Fruit fly (Drosophila melanogaster) whole organism, embryonic: Measurements from ENCODE around the gene CG16772.

ENCODE experiments used
- Atf3 ChIP-seq: fragments of 200-800 bp; sonication (Bioruptor generic); optimal IDR thresholded peaks from 3 replicates; lab custom pipeline; 2016; ENCODE audit warnings: missing biosample characterization, missing genetic modification characterization
- CG11093 ChIP-seq: fragments of 200-800 bp; sonication (Bioruptor generic); IDR thresholded peaks from 3 replicates; pipeline ENCODE4 v1.3.6; 2022; ENCODE audit warnings: missing biosample characterization, missing genetic modification characterization
- CG12104 ChIP-seq: fragments of 200-800 bp; sonication (Bioruptor generic); optimal IDR thresholded peaks from 3 replicates; lab custom pipeline; 2016; ENCODE audit warnings: missing biosample characterization, missing genetic modification characterization
- CG14667 ChIP-seq: fragments of 200-800 bp; sonication (Bioruptor generic); IDR thresholded peaks from 2 replicates; pipeline ENCODE4 v1.3.6; 2022; ENCODE audit warnings: missing biosample characterization, missing genetic modification characterization
- CG16813 ChIP-seq: fragments of 200-800 bp; sonication (Bioruptor generic); IDR thresholded peaks from 3 replicates; pipeline ENCODE4 v1.3.6; 2022; ENCODE audit warnings: missing biosample characterization, missing genetic modification characterization; ENCODE audit not compliant: partially characterized antibody
- CG2129 ChIP-seq: fragments of 200-800 bp; sonication (Bioruptor generic); IDR thresholded peaks from 2 replicates; pipeline ENCODE4 v1.3.6; 2022; ENCODE audit warnings: missing biosample characterization, missing genetic modification characterization; ENCODE audit not compliant: partially characterized antibody
- CG34224 ChIP-seq: fragments of 200-800 bp; sonication (Bioruptor generic); IDR thresholded peaks from 3 replicates; pipeline ENCODE4 v1.3.6; 2022; ENCODE audit warnings: missing biosample characterization, missing genetic modification characterization; ENCODE audit not compliant: partially characterized antibody
- CG3726 ChIP-seq: fragments of 200-800 bp; sonication (Bioruptor generic); IDR thresholded peaks from 3 replicates; pipeline ENCODE4, ENCODE4 v1.3.6; 2022; ENCODE audit warnings: missing biosample characterization, missing genetic modification characterization
- CG5180 ChIP-seq: fragments of 200-800 bp; sonication (Bioruptor generic); optimal IDR thresholded peaks from 3 replicates; lab custom pipeline; 2017; ENCODE audit warnings: missing biosample characterization, missing genetic modification characterization, mild to moderate bottlenecking, moderate library complexity, missing genetic modification reagents
- CG6765 ChIP-seq: fragments of 200-800 bp; sonication (Bioruptor generic); optimal IDR thresholded peaks from 3 replicates; lab custom pipeline; 2017; ENCODE audit warnings: missing biosample characterization, mild to moderate bottlenecking, missing genetic modification characterization
- CG8281 ChIP-seq: fragments of 200-800 bp; sonication (Bioruptor generic); optimal IDR thresholded peaks from 2 replicates; lab custom pipeline; 2018; ENCODE audit warnings: missing biosample characterization, mild to moderate bottlenecking, missing genetic modification characterization, moderate library complexity
- CG8924 ChIP-seq: fragments of 200-800 bp; optimal IDR thresholded peaks from 3 replicates; lab custom pipeline; 2019; ENCODE audit warnings: missing biosample characterization, mild to moderate bottlenecking, missing genetic modification characterization, moderate library complexity
- CG9817 ChIP-seq: fragments of 200-800 bp; sonication (Bioruptor generic); optimal IDR thresholded peaks from 2 replicates; lab custom pipeline; 2018; ENCODE audit warnings: missing biosample characterization, mild to moderate bottlenecking, missing genetic modification characterization, moderate library complexity
- CG9876 ChIP-seq: fragments of 200-800 bp; sonication (Bioruptor generic); optimal IDR thresholded peaks from 2 replicates; lab custom pipeline; 2016; ENCODE audit warnings: missing biosample characterization, missing genetic modification characterization
- CHES-1-like ChIP-seq: fragments of 200-800 bp; sonication (Bioruptor generic); optimal IDR thresholded peaks from 2 replicates; lab custom pipeline; 2016; ENCODE audit warnings: missing biosample characterization, missing genetic modification characterization
- D19A ChIP-seq: fragments of 200-800 bp; optimal IDR thresholded peaks from 3 replicates; lab custom pipeline; 2019; ENCODE audit warnings: missing biosample characterization, mild to moderate bottlenecking, missing genetic modification characterization, moderate library complexity
- Ets65A ChIP-seq: fragments of 200-800 bp; sonication (Bioruptor generic); peaks from one replicate; lab custom pipeline; 2016; ENCODE audit warnings: missing biosample characterization, missing genetic modification characterization
- HmgZ ChIP-seq: fragments of 200-800 bp; sonication (Bioruptor generic); optimal IDR thresholded peaks from 2 replicates; lab custom pipeline; 2018; ENCODE audit warnings: missing biosample characterization, mild to moderate bottlenecking, missing genetic modification characterization
- NC2α ChIP-seq: fragments of 200-800 bp; sonication (Bioruptor generic); optimal IDR thresholded peaks from 2 replicates; lab custom pipeline; 2016; ENCODE audit warnings: missing biosample characterization, missing genetic modification characterization
- PHDP ChIP-seq: fragments of 200-800 bp; sonication (Bioruptor generic); optimal IDR thresholded peaks from 3 replicates; lab custom pipeline; 2018; ENCODE audit warnings: missing biosample characterization, mild to moderate bottlenecking, missing genetic modification characterization, moderate library complexity
- Sry-β ChIP-seq: fragments of 200-800 bp; sonication (Bioruptor generic); optimal IDR thresholded peaks from 2 replicates; lab custom pipeline; 2018; ENCODE audit warnings: missing biosample characterization, mild to moderate bottlenecking, missing genetic modification characterization, moderate library complexity
- TFAM ChIP-seq: fragments of 200-800 bp; sonication (Bioruptor generic); optimal IDR thresholded peaks from 2 replicates; lab custom pipeline; 2017; ENCODE audit warnings: missing biosample characterization, missing genetic modification characterization, inconsistent platforms
- Taf1 ChIP-seq: fragments of 200-800 bp; sonication (Bioruptor generic); IDR thresholded peaks from 2 replicates; pipeline ENCODE4 v1.3.6; 2022; ENCODE audit warnings: missing biosample characterization, missing genetic modification characterization
- Trl ChIP-seq, 3 experiments: fragments of >200 bp in 2 of 3; fragments of 200-800 bp in 1 of 3; sonication (Bioruptor generic) in 1 of 3; optimal IDR thresholded peaks; 2 replicates in 1 of 3; 3 replicates in 2 of 3; lab custom pipeline; 2016 to 2017; ENCODE audit warnings: missing biosample characterization in 1 of 3, missing genetic modification characterization in 1 of 3
- ac ChIP-seq: fragments of 200-800 bp; sonication (Bioruptor generic); optimal IDR thresholded peaks from 3 replicates; lab custom pipeline; 2017; ENCODE audit warnings: missing biosample characterization, mild to moderate bottlenecking, missing genetic modification characterization
- ap ChIP-seq: fragments of 200-800 bp; sonication (Bioruptor generic); IDR thresholded peaks from 2 replicates; pipeline ENCODE4 v1.3.6; 2022; ENCODE audit warnings: missing biosample characterization, missing genetic modification characterization
- bigmax ChIP-seq: fragments of 200-800 bp; sonication (Bioruptor generic); optimal IDR thresholded peaks from 2 replicates; lab custom pipeline; 2018; ENCODE audit warnings: missing biosample characterization, mild to moderate bottlenecking, missing genetic modification characterization
- cas ChIP-seq: fragments of 200-800 bp; sonication (Bioruptor generic); IDR thresholded peaks from 2 replicates; pipeline ENCODE4 v1.3.6; 2022; ENCODE audit warnings: missing biosample characterization, missing genetic modification characterization
- chif ChIP-seq, 2 experiments: fragments of 200-800 bp; sonication (Bioruptor generic); optimal IDR thresholded peaks; 3 replicates each; lab custom pipeline; 2016; ENCODE audit warnings: missing biosample characterization in 2 of 2, missing genetic modification characterization in 2 of 2
- chm ChIP-seq: fragments of 200-800 bp; sonication (Bioruptor generic); IDR thresholded peaks from 2 replicates; pipeline ENCODE4 v1.3.6; 2022; ENCODE audit warnings: missing biosample characterization, missing genetic modification characterization
- crol ChIP-seq: fragments of 200-800 bp; sonication (Bioruptor generic); IDR thresholded peaks from 2 replicates; pipeline ENCODE4 v1.3.6; 2022; ENCODE audit warnings: missing biosample characterization, missing genetic modification characterization
- fd96Cb ChIP-seq: fragments of 200-800 bp; sonication (Bioruptor generic); optimal IDR thresholded peaks from 2 replicates; lab custom pipeline; 2018; ENCODE audit warnings: missing biosample characterization, mild to moderate bottlenecking, missing genetic modification characterization, moderate library complexity
- gce ChIP-seq: fragments of 200-800 bp; sonication (Bioruptor generic); IDR thresholded peaks from 3 replicates; pipeline ENCODE4 v1.3.6; 2022; ENCODE audit warnings: missing biosample characterization, missing genetic modification characterization
- gsb ChIP-seq: fragments of 200-800 bp; sonication (Bioruptor generic); IDR thresholded peaks from 2 replicates; pipeline ENCODE4 v1.3.6; 2022; ENCODE audit warnings: missing biosample characterization, missing genetic modification characterization
- hkb ChIP-seq, 2 experiments: fragments of 200-800 bp in 1 of 2; fragments of >200 bp in 1 of 2; sonication (Bioruptor generic) in 1 of 2; IDR thresholded peaks in 1 of 2; optimal IDR thresholded peaks in 1 of 2; 2 replicates each; pipeline versions ENCODE4 v1.3.6 to Lab custom; 2017 to 2022; ENCODE audit warnings: missing biosample characterization in 1 of 2, missing genetic modification characterization in 1 of 2
- jigr1 ChIP-seq: fragments of 200-800 bp; sonication (Bioruptor generic); IDR thresholded peaks from 3 replicates; pipeline ENCODE4 v1.3.6; 2022; ENCODE audit warnings: missing biosample characterization, missing genetic modification characterization
- lab ChIP-seq: fragments of 200-800 bp; sonication (Bioruptor generic); optimal IDR thresholded peaks from 3 replicates; lab custom pipeline; 2017; ENCODE audit warnings: missing biosample characterization, missing genetic modification characterization, mild to moderate bottlenecking, moderate library complexity, missing genetic modification reagents
- mirr ChIP-seq: fragments of 200-800 bp; sonication (Bioruptor generic); optimal IDR thresholded peaks from 3 replicates; lab custom pipeline; 2018; ENCODE audit warnings: missing biosample characterization, mild to moderate bottlenecking, missing genetic modification characterization
- nerfin-1 ChIP-seq: fragments of 200-800 bp; sonication (Bioruptor generic); optimal IDR thresholded peaks from 3 replicates; lab custom pipeline; 2019; ENCODE audit warnings: missing biosample characterization, mild to moderate bottlenecking, missing genetic modification characterization, moderate library complexity
- onecut ChIP-seq: fragments of 200-800 bp; sonication (Bioruptor generic); IDR thresholded peaks from 2 replicates; pipeline ENCODE4 v1.3.6; 2022; ENCODE audit warnings: missing biosample characterization, missing genetic modification characterization
- slou ChIP-seq: fragments of 200-800 bp; sonication (Bioruptor generic); optimal IDR thresholded peaks from 3 replicates; lab custom pipeline; 2016; ENCODE audit warnings: missing biosample characterization, missing genetic modification characterization
- sqz ChIP-seq: fragments of 200-800 bp; sonication (Bioruptor generic); optimal IDR thresholded peaks from 3 replicates; lab custom pipeline; 2018; ENCODE audit warnings: missing biosample characterization, mild to moderate bottlenecking, missing genetic modification characterization
- ssp ChIP-seq: fragments of 200-800 bp; sonication (Bioruptor generic); IDR thresholded peaks from 2 replicates; pipeline ENCODE4 v1.3.6; 2022; ENCODE audit warnings: missing biosample characterization, missing genetic modification characterization
- stwl ChIP-seq: fragments of 200-800 bp; sonication (Bioruptor generic); optimal IDR thresholded peaks from 3 replicates; lab custom pipeline; 2018; ENCODE audit warnings: missing biosample characterization, mild to moderate bottlenecking, missing genetic modification characterization, moderate library complexity
- tgo ChIP-seq: fragments of 200-800 bp; sonication (Bioruptor generic); IDR thresholded peaks from 3 replicates; pipeline ENCODE4 v1.3.6; 2022; ENCODE audit warnings: missing biosample characterization, missing genetic modification characterization
- tin ChIP-seq: fragments of 200-800 bp; sonication (Bioruptor generic); optimal IDR thresholded peaks from 3 replicates; lab custom pipeline; 2016; ENCODE audit warnings: missing biosample characterization, missing genetic modification characterization
- trem ChIP-seq: fragments of 200-800 bp; optimal IDR thresholded peaks from 3 replicates; lab custom pipeline; 2019; ENCODE audit warnings: missing biosample characterization, mild to moderate bottlenecking, missing genetic modification characterization, moderate library complexity
- ttk ChIP-seq: fragments of 200-800 bp; sonication (Bioruptor generic); IDR thresholded peaks from 2 replicates; pipeline ENCODE4 v2.1.2; 2022; ENCODE audit warnings: missing biosample characterization, missing genetic modification characterization
- zf30C ChIP-seq: fragments of 200-800 bp; sonication (Bioruptor generic); optimal IDR thresholded peaks from 3 replicates; lab custom pipeline; 2018; ENCODE audit warnings: missing biosample characterization, mild to moderate bottlenecking, missing genetic modification characterization

CG16772 gene

dm6 chr2L:19935085-19935846 lies 27.2 kb upstream of the CG16772 start (continued):
- TF ChIP-seq D19A (tag; lab: Kevin White, UChicago): no peak
- TF ChIP-seq stwl (tag; lab: Kevin White, UChicago): no peak
- TF ChIP-seq CG3726 (GFP tag; lab: Robert Waterston, UW): no peak
- no peak for TF ChIP-seq zf30C (GFP tag; lab: Kevin White, UChicago)
- peak; percentile 34 for TF ChIP-seq CG8924 (tag; lab: Kevin White, UChicago)
- TF ChIP-seq Atf3 (GFP tag; lab: Kevin White, UChicago): no peak
- no peak for TF ChIP-seq chif (GFP tag; optimal IDR thresholded peaks at IDR 0.05; lab: Kevin White, UChicago)
- no peak for TF ChIP-seq TFAM (GFP tag; lab: Kevin White, UChicago)
- peak; percentile 23 for TF ChIP-seq PHDP (tag; lab: Kevin White, UChicago)
- no peak for TF ChIP-seq NC2α (GFP tag; lab: Kevin White, UChicago)
- TF ChIP-seq crol: no peak
- TF ChIP-seq Sry-β (GFP tag; lab: Kevin White, UChicago): no peak
- peak; percentile 9 for TF ChIP-seq CHES-1-like (GFP tag; lab: Kevin White, UChicago)
- TF ChIP-seq trem (tag; lab: Kevin White, UChicago): peak; percentile 14
- TF ChIP-seq ssp (GFP tag; lab: Robert Waterston, UW): no peak
- TF ChIP-seq ap (GFP tag; lab: Robert Waterston, UW): no peak
- TF ChIP-seq CG12104 (GFP tag; lab: Kevin White, UChicago): no peak
- TF ChIP-seq CG9817 (tag; lab: Kevin White, UChicago): no peak
- no peak for TF ChIP-seq CG2129 (GFP tag; lab: Robert Waterston, UW)
- TF ChIP-seq HmgZ (tag; lab: Kevin White, UChicago): peak; percentile 70
- TF ChIP-seq CG5180 (GFP tag; lab: Kevin White, UChicago): peak; percentile 80
- no peak for TF ChIP-seq sqz (GFP tag; lab: Kevin White, UChicago)
- no peak for TF ChIP-seq ttk (GFP tag; lab: Robert Waterston, UW)
- TF ChIP-seq tgo (GFP tag; lab: Robert Waterston, UW): no peak
- TF ChIP-seq CG6765: no peak
- TF ChIP-seq nerfin-1 (tag; lab: Kevin White, UChicago): no peak
- peak in 1 of 2 experiments; percentile 24 for TF ChIP-seq Trl (optimal IDR thresholded peaks at IDR 0.05; lab: Kevin White, UChicago)
- peak; percentile 9 for TF ChIP-seq Trl (GFP tag; optimal IDR thresholded peaks at IDR 0.05; lab: Kevin White, UChicago)
- TF ChIP-seq Taf1 (GFP tag; lab: Robert Waterston, UW): no peak
- peak; percentile 28 for TF ChIP-seq ac (GFP tag; lab: Kevin White, UChicago)
- TF ChIP-seq chm (GFP tag; lab: Robert Waterston, UW): peak; percentile 79
- no peak for TF ChIP-seq slou
- TF ChIP-seq CG9876: no peak
- TF ChIP-seq cas (GFP tag; lab: Robert Waterston, UW): 0 out of 2 replicates have a peak, but pooled peaks have one; percentile 14
- 0 out of 3 replicates have a peak, but pooled peaks have one; percentile 29 for TF ChIP-seq CG16813 (GFP tag; lab: Robert Waterston, UW)
- TF ChIP-seq jigr1 (GFP tag; lab: Robert Waterston, UW): no peak
- no peak for TF ChIP-seq onecut (GFP tag; lab: Robert Waterston, UW)
- TF ChIP-seq mirr (GFP tag; lab: Kevin White, UChicago): peak; percentile 33
- peak; percentile 65 for TF ChIP-seq lab (GFP tag; lab: Kevin White, UChicago)
- TF ChIP-seq gce (GFP tag; lab: Robert Waterston, UW): 0 out of 3 replicates have a peak, but pooled peaks have one; percentile 45
- no peak for TF ChIP-seq Ets65A (GFP tag; lab: Kevin White, UChicago)
- TF ChIP-seq CG34224: no peak
- no peak for TF ChIP-seq hkb (optimal IDR thresholded peaks at IDR 0.05; lab: Kevin White, UChicago)
- TF ChIP-seq hkb (GFP tag; IDR thresholded peaks at IDR 0.05; lab: Robert Waterston, UW): peak; percentile 46; the same call in 1 of the 2 replicates
- no peak for TF ChIP-seq fd96Cb (tag; lab: Kevin White, UChicago)
- no peak for TF ChIP-seq bigmax
- TF ChIP-seq CG8281 (tag; lab: Kevin White, UChicago): no peak
- TF ChIP-seq CG14667 (GFP tag; lab: Robert Waterston, UW): no peak
- no peak for TF ChIP-seq CG11093 (GFP tag; lab: Robert Waterston, UW)
- TF ChIP-seq gsb: no peak
- TF ChIP-seq tin (GFP tag; lab: Kevin White, UChicago): no peak
